Fruit fly (Drosophila melanogaster) whole organism, embryonic: ENCODE data around the gene Cpr92A.

Experiments used
- Blimp-1 ChIP-seq: fragments of 200-800 bp; sonication (Bioruptor generic); optimal IDR thresholded peaks from 3 replicates; lab custom pipeline; 2018; ENCODE audit warnings: missing biosample characterization, missing genetic modification characterization, mild to moderate bottlenecking, moderate library complexity, missing genetic modification reagents
- CG18619 ChIP-seq: fragments of 200-800 bp; sonication (Bioruptor generic); optimal IDR thresholded peaks from 3 replicates; lab custom pipeline; 2017; ENCODE audit warnings: missing biosample characterization, mild to moderate bottlenecking, missing genetic modification characterization
- CG6254 ChIP-seq: fragments of 200-800 bp; sonication (Bioruptor generic); optimal IDR thresholded peaks from 3 replicates; lab custom pipeline; 2017; ENCODE audit warnings: mild to moderate bottlenecking, missing biosample characterization, missing genetic modification reagents, missing genetic modification characterization
- Dek ChIP-seq: fragments of 200-800 bp; sonication (Bioruptor generic); optimal IDR thresholded peaks from 3 replicates; lab custom pipeline; 2019; ENCODE audit warnings: missing biosample characterization, mild to moderate bottlenecking, missing genetic modification characterization, moderate library complexity
- Dp ChIP-seq: fragments of 200-800 bp; sonication (Bioruptor generic); optimal IDR thresholded peaks from 2 replicates; lab custom pipeline; 2018; ENCODE audit warnings: missing biosample characterization, mild to moderate bottlenecking, missing genetic modification characterization, moderate library complexity
- E2f1 ChIP-seq: fragments of 200-800 bp; sonication (Bioruptor generic); IDR thresholded peaks from 2 replicates; pipeline ENCODE4 v1.3.6; 2022; ENCODE audit warnings: missing biosample characterization, missing genetic modification characterization
- GATAe ChIP-seq: fragments of 200-800 bp; sonication (Bioruptor generic); conservative IDR thresholded peaks from 2 replicates; pipeline ENCODE4 v1.3.6; 2022; ENCODE audit warnings: missing biosample characterization, missing genetic modification characterization
- HLH54F ChIP-seq: fragments of 200-800 bp; sonication (Bioruptor generic); optimal IDR thresholded peaks from 3 replicates; lab custom pipeline; 2016; ENCODE audit warnings: missing biosample characterization, missing genetic modification characterization
- Kr ChIP-seq: fragments of 200-800 bp; sonication (Bioruptor generic); optimal IDR thresholded peaks from 2 replicates; lab custom pipeline; 2017; ENCODE audit warnings: missing biosample characterization, mild to moderate bottlenecking, missing genetic modification characterization
- luna ChIP-seq: fragments of 200-800 bp; sonication (Bioruptor generic); optimal IDR thresholded peaks from 2 replicates; lab custom pipeline; 2016; ENCODE audit warnings: missing biosample characterization, missing genetic modification characterization
- pita ChIP-seq: fragments of 200-800 bp; sonication (Bioruptor generic); optimal IDR thresholded peaks from 2 replicates; lab custom pipeline; 2017; ENCODE audit warnings: missing biosample characterization, mild to moderate bottlenecking, missing genetic modification characterization
- sima ChIP-seq: fragments of 200-800 bp; sonication (Bioruptor generic); optimal IDR thresholded peaks from 2 replicates; lab custom pipeline; 2016; ENCODE audit warnings: missing biosample characterization, missing genetic modification characterization
- vnd ChIP-seq: fragments of 200-800 bp; sonication (Bioruptor generic); IDR thresholded peaks from 3 replicates; pipeline ENCODE4 v1.3.6; 2022; ENCODE audit warnings: missing biosample characterization, missing genetic modification characterization; ENCODE audit not compliant: partially characterized antibody

- no peak for TF ChIP-seq sima (GFP tag; lab: Kevin White, UChicago)
- no peak for TF ChIP-seq Blimp-1 (GFP tag; lab: Kevin White, UChicago)
- TF ChIP-seq GATAe (GFP tag; lab: Robert Waterston, UW) = no peak
- no peak for TF ChIP-seq Dek (tag; lab: Kevin White, UChicago)
- TF ChIP-seq CG18619 (GFP tag; lab: Kevin White, UChicago) = no peak
- TF ChIP-seq pita = no peak
- TF ChIP-seq Kr (GFP tag; lab: Kevin White, UChicago) = no peak
- no peak for TF ChIP-seq Dp
- no peak for TF ChIP-seq CG6254
- TF ChIP-seq luna (GFP tag; lab: Kevin White, UChicago) = no peak
- TF ChIP-seq vnd = no peak
- no peak for TF ChIP-seq E2f1 (GFP tag; lab: Robert Waterston, UW)
- no peak for TF ChIP-seq HLH54F
Measured at dm6 chr3R:19583311-19583710, 15.4 kb downstream of the Cpr92A start.
